Worm (Caenorhabditis elegans) whole organism, young adult: ENCODE data around the gene Y27F2A.10.

Experiments
- snpc-4 ChIP-seq, 5 experiments: fragments of 150-350 bp in 1 of 5; sonication (generic microtip) in 4 of 5; optimal IDR thresholded peaks; 2 replicates each; lab custom pipeline; 2014 to 2018; ENCODE audit warnings: missing genetic modification characterization in 5 of 5, missing biosample characterization in 3 of 5, antibody characterized with exemption in 2 of 5, mild to moderate bottlenecking in 2 of 5, missing compliant biosample characterization in 2 of 5, missing genotype in 2 of 5, moderate library complexity in 2 of 5, missing genetic modification reagents in 1 of 5
- unc-130 ChIP-seq: sonication (generic microtip); optimal IDR thresholded peaks from 2 replicates; lab custom pipeline; 2016; ENCODE audit warnings: missing genetic modification reagents, missing genetic modification characterization, missing compliant biosample characterization

DNA sequence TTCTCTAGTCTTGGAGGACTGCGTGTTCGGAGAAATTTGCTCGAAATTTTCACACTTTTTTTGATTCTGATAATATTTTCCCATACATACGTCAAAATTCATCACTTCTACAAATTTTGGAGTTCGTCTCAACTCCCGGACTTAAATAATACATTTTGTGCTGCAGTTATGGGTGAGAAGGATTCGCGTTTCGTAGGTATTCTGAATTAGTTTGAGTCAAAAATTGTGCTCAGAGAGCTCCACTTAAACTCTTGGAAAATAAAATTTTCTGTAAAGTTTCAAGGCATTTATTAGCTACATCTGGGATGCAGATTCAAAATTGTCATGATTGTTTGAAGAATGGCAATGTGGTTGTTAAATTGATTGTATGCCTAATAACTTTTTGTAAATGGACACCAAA is 41.8 kb upstream of the Y27F2A.10 start, which contains the start of gene ZC239.4:
- TF ChIP-seq unc-130 (GFP tag; lab: Kevin White, UChicago) (no peak), snpc-4 (GFP tag; optimal IDR thresholded peaks at IDR 0.05; lab: Kevin White, UChicago) (no peak), snpc-4 (tag; optimal IDR thresholded peaks at IDR 0.05; lab: Kevin White, UChicago) (no peak)
